Worm (Caenorhabditis elegans) whole organism, L4 larva: ENCODE results near the gene srd-21.

Experiments used
- F49E8.2 ChIP-seq: sonication (generic microtip); optimal IDR thresholded peaks from 2 replicates; lab custom pipeline; 2016; ENCODE audit warnings: missing compliant biosample characterization, mild to moderate bottlenecking, missing genetic modification characterization, borderline replicate concordance
- R02D3.7 ChIP-seq: fragments of 150-350 bp; sonication (generic microtip); optimal IDR thresholded peaks from 3 replicates; lab custom pipeline; 2014; ENCODE audit warnings: missing biosample characterization, missing genetic modification characterization
- Y48G9A.11 ChIP-seq: fragments of 200-800 bp; sonication (Bioruptor generic); IDR thresholded peaks from 2 replicates; pipeline ENCODE4 v1.3.6; 2022; ENCODE audit warnings: missing genetic modification reagents, missing genetic modification characterization, missing compliant biosample characterization
- Y5F2A.4 ChIP-seq: fragments of 200-800 bp; sonication (Bioruptor generic); optimal IDR thresholded peaks from 2 replicates; lab custom pipeline; 2018; ENCODE audit warnings: mild to moderate bottlenecking, missing genetic modification characterization, missing compliant biosample characterization
- aha-1 ChIP-seq: fragments of 150-350 bp; peaks from one replicate; lab custom pipeline; 2014; ENCODE audit warnings: missing biosample characterization, missing genetic modification characterization
- arid-1 ChIP-seq: fragments of 200-800 bp; sonication (Bioruptor generic); conservative IDR thresholded peaks from 2 replicates; pipeline ENCODE4 v1.3.6; 2022; ENCODE audit warnings: missing genetic modification reagents, missing genetic modification characterization, missing compliant biosample characterization
- ceh-20 ChIP-seq: fragments of 200-800 bp; sonication (Bioruptor generic); IDR thresholded peaks from 2 replicates; pipeline ENCODE4 v1.3.6; 2022; ENCODE audit warnings: missing genetic modification reagents, missing genetic modification characterization, missing compliant biosample characterization
- ceh-44 ChIP-seq: fragments of 200-800 bp; sonication (Bioruptor generic); IDR thresholded peaks from 2 replicates; pipeline ENCODE4 v1.3.6; 2022; ENCODE audit warnings: missing genetic modification reagents, missing genetic modification characterization, missing compliant biosample characterization
- ceh-62 ChIP-seq: sonication (generic microtip); optimal IDR thresholded peaks from 2 replicates; lab custom pipeline; 2017; ENCODE audit warnings: missing biosample characterization, missing genetic modification characterization
- ces-1 ChIP-seq: fragments of 150-350 bp; sonication (generic microtip); optimal IDR thresholded peaks from 4 replicates; lab custom pipeline; 2014; ENCODE audit warnings: missing biosample characterization, missing genetic modification reagents, missing genetic modification characterization
- daf-12 ChIP-seq: fragments of 150-350 bp; optimal IDR thresholded peaks from 2 replicates; lab custom pipeline; 2014; ENCODE audit warnings: missing biosample characterization, missing genetic modification reagents, missing genetic modification characterization
- dmd-8 ChIP-seq: fragments of 200-800 bp; sonication (Bioruptor generic); IDR thresholded peaks from 2 replicates; pipeline ENCODE4 v1.3.6; 2022; ENCODE audit warnings: missing genetic modification characterization, missing compliant biosample characterization
- fos-1 ChIP-seq: fragments of 150-350 bp; optimal IDR thresholded peaks from 2 replicates; lab custom pipeline; 2014; ENCODE audit warnings: missing biosample characterization, missing genetic modification characterization
- gei-8 ChIP-seq: fragments of 200-800 bp; sonication (Bioruptor generic); optimal IDR thresholded peaks from 2 replicates; lab custom pipeline; 2018; ENCODE audit warnings: mild to moderate bottlenecking, missing genetic modification characterization, missing compliant biosample characterization
- hif-1 ChIP-seq, 2 experiments: sonication (generic microtip); optimal IDR thresholded peaks; 2 replicates each; lab custom pipeline; 2016 to 2017; ENCODE audit warnings: missing compliant biosample characterization in 2 of 2, missing genetic modification characterization in 2 of 2, missing genetic modification reagents in 2 of 2, missing genotype in 2 of 2, mild to moderate bottlenecking in 1 of 2
- madf-5 ChIP-seq, 2 experiments: fragments of 200-800 bp; sonication (Bioruptor generic); IDR thresholded peaks; 2 replicates each; pipeline ENCODE4 v1.3.6; 2022; ENCODE audit warnings: missing compliant biosample characterization in 2 of 2, missing genetic modification characterization in 2 of 2
- nhr-25 ChIP-seq: sonication (generic microtip); optimal IDR thresholded peaks from 2 replicates; lab custom pipeline; 2017; ENCODE audit warnings: missing genetic modification characterization, mild to moderate bottlenecking, missing compliant biosample characterization, antibody characterized with exemption, moderate library complexity, borderline replicate concordance; ENCODE audit not compliant: insufficient read depth
- nhr-42 ChIP-seq: fragments of 200-800 bp; sonication (Bioruptor generic); IDR thresholded peaks from 2 replicates; pipeline ENCODE4 v1.3.6; 2022; ENCODE audit warnings: missing genetic modification characterization, missing compliant biosample characterization
- nhr-76 ChIP-seq: fragments of 150-350 bp; optimal IDR thresholded peaks from 2 replicates; lab custom pipeline; 2014; ENCODE audit warnings: missing biosample characterization, missing genetic modification characterization
- saeg-2 ChIP-seq: fragments of 200-800 bp; sonication (Bioruptor generic); IDR thresholded peaks from 2 replicates; pipeline ENCODE4 v1.3.6; 2022; ENCODE audit warnings: missing genetic modification reagents, missing genetic modification characterization, missing compliant biosample characterization
- skn-1 ChIP-seq: fragments of 150-350 bp; optimal IDR thresholded peaks from 2 replicates; lab custom pipeline; 2014; ENCODE audit warnings: missing biosample characterization, missing genetic modification characterization
- snpc-1.2 ChIP-seq: fragments of 200-800 bp; sonication (Bioruptor generic); IDR thresholded peaks from 2 replicates; pipeline ENCODE4 v1.3.6; 2022; ENCODE audit warnings: missing genetic modification reagents, missing genetic modification characterization, missing compliant biosample characterization
- unc-130 ChIP-seq: sonication (generic microtip); optimal IDR thresholded peaks from 2 replicates; lab custom pipeline; 2016; ENCODE audit warnings: missing genetic modification reagents, missing genetic modification characterization, missing compliant biosample characterization
- unc-62 ChIP-seq, 3 experiments: fragments of 150-350 bp in 1 of 3; sonication (generic microtip); optimal IDR thresholded peaks in 2 of 3; peaks in 1 of 3; 1 replicate in 1 of 3; 2 replicates in 2 of 3; lab custom pipeline; 2014 to 2017; ENCODE audit warnings: missing biosample characterization in 3 of 3, missing genetic modification characterization in 3 of 3, missing genetic modification reagents in 3 of 3, missing genotype in 1 of 3
- zag-1 ChIP-seq: fragments of 150-350 bp; optimal IDR thresholded peaks from 2 replicates; lab custom pipeline; 2014; ENCODE audit warnings: missing biosample characterization, missing genetic modification characterization

The srd-21 gene

DNA sequence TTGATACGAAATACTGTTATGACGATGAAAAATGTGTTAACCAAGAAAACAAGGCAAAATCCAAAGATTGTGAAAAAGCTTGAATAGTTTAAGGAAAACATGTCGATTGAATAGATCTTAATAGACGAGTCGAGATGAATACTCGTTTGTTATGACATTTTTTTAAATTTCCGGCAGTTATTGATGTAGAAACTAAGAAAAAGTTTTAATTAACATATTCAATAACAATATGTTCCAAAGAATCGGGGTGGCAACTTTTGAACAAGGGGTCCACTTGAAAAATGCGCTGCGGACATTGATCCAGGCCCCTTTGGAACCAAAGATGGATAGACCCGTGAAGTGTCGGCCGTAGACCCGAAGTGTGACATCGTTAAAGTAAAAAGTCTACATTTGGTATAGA is 41.5 kb downstream of the srd-21 start, which contains the start of gene str-61:
TSS of gene str-61 (minus strand) at position 101 of the 400 bp plus-strand sequence.
- peak; percentile 6 for TF ChIP-seq aha-1 (tag; lab: Kevin White, UChicago)
- no peak for TF ChIP-seq Y5F2A.4 (GFP tag; lab: Kevin White, UChicago)
- TF ChIP-seq dmd-8 (GFP tag; lab: Robert Waterston, UW): no peak
- TF ChIP-seq ceh-62 (tag; lab: Kevin White, UChicago): no peak

DNA sequence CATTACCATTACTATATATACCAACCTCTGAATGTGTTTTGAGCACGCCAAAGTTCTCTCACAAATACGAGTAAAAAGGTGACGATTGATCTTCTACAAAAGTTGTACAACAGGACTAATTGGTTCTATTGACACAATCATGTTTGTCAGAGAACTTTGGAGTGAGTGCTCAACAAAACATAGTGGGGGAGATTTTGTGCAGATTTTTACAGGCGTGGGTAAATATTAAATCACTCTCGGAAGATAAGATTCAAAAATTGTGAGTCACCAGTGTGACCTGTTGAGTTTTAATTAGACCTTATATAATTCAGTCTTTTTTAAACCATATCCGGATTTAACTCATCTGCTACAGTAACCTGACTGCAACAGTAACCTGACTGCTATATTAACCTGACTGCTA is 42.5 kb downstream of the srd-21 start, which contains the start of gene F14F8.8:
TSS of gene F14F8.8 (minus strand) at position 101 of the 400 bp plus-strand sequence.
- TF ChIP-seq Y48G9A.11 (GFP tag; lab: Robert Waterston, UW) (no peak), skn-1 (tag; lab: Kevin White, UChicago) (no peak), R02D3.7 (no peak), ces-1 (GFP tag; lab: Kevin White, UChicago) (no peak)

DNA sequence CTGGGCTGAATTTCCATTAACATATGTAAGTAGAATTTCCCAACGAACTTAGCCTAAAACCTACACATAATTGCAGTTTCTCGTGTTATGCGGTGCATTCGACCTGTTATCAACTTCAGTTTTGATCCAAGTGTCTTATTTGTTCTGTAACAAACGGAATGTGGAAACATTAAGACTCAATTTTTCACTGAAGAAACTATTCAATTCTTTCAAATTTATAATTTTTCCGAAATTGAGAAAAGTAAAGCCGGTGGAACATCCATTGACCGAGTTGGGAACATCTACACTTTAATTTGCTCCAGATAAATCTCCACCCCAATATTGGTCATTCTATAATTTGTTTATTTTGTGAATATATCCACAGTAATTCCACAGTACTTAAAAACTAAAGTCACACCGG is 44.7 kb downstream of the srd-21 start:
- peak; percentile 91 for TF ChIP-seq aha-1 (tag; lab: Kevin White, UChicago)
- TF ChIP-seq ceh-62 (tag; lab: Kevin White, UChicago): no peak
- no peak for TF ChIP-seq arid-1 (GFP tag; lab: Robert Waterston, UW)
- TF ChIP-seq R02D3.7: no peak
- TF ChIP-seq F49E8.2 (tag; lab: Kevin White, UChicago): no peak
- TF ChIP-seq unc-62 (GFP tag; optimal IDR thresholded peaks at IDR 0.05 in 1 of 2; lab: Kevin White, UChicago): peak in 1 of 2 experiments; percentile 80
- no peak for TF ChIP-seq unc-62 (tag; optimal IDR thresholded peaks at IDR 0.05; lab: Kevin White, UChicago)
- no peak for TF ChIP-seq ceh-44 (GFP tag; lab: Robert Waterston, UW)
- TF ChIP-seq zag-1 (tag; lab: Kevin White, UChicago): no peak
- no peak for TF ChIP-seq ceh-20 (GFP tag; lab: Robert Waterston, UW)

DNA sequence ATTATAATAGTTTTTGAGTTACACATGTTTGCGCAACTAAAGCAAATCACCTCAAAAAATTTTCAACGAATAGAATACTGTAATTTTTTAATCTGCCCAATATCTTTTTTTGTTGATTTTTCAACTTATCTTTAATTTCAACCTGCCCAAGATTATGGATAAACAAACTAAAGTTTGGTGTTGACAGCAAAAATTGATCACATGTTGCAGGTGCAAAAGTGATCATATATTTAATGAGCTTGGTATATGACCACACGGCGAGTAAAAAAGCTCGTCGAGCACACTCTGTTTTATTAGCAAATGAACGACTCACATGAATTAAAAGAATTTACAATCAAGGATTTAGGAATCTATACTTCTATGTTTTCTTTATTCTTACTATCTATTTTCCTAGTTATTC is 45.9 kb downstream of the srd-21 start, which contains the start of gene srz-1:
TSS of gene srz-1 (plus strand) at position 301 of the 400 bp plus-strand sequence.
- TF ChIP-seq unc-130 (GFP tag; lab: Kevin White, UChicago): no peak
- TF ChIP-seq nhr-25 (tag; lab: Kevin White, UChicago): no peak
- no peak for TF ChIP-seq gei-8
- no peak for TF ChIP-seq nhr-76
- no peak for TF ChIP-seq fos-1 (tag; lab: Kevin White, UChicago)
- no peak for TF ChIP-seq daf-12 (tag; lab: Kevin White, UChicago)
- TF ChIP-seq skn-1 (tag; lab: Kevin White, UChicago): no peak
- TF ChIP-seq, all 104 proteins: peak for 0

DNA sequence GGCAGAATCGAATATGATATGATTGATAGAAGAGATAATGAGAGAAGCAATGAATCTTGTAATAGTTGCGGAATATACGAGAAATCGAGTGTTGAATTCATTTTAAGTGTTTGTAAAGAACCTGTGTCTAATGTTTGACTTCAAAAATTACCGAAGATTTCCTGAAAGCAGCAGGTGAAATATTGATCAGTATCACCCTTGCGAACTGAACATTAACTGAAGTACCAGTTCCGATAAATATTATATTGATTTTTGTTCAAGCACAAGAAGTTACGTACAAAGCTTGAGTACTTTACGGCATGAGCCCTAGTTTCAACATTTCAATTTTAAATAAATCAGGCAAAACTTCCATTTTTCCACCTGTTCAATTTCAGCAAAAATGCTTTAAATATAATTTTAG is 49.5 kb downstream of the srd-21 start, which contains the start of gene srz-103:
TSS of gene srz-103 (minus strand) at position 101 of the 400 bp plus-strand sequence.
- TF ChIP-seq ceh-20 (GFP tag; lab: Robert Waterston, UW) (no peak), ces-1 (GFP tag; lab: Kevin White, UChicago) (no peak), ceh-44 (GFP tag; lab: Robert Waterston, UW) (no peak), saeg-2 (GFP tag; lab: Robert Waterston, UW) (no peak), hif-1 (tag; optimal IDR thresholded peaks at IDR 0.05; lab: Kevin White, UChicago) (no peak), snpc-1.2 (no peak), daf-12 (tag; lab: Kevin White, UChicago) (no peak), arid-1 (GFP tag; lab: Robert Waterston, UW) (no peak), nhr-42 (GFP tag; lab: Robert Waterston, UW) (no peak), madf-5 (GFP tag; IDR thresholded peaks at IDR 0.05; lab: Robert Waterston, UW) (no peak)

DNA sequence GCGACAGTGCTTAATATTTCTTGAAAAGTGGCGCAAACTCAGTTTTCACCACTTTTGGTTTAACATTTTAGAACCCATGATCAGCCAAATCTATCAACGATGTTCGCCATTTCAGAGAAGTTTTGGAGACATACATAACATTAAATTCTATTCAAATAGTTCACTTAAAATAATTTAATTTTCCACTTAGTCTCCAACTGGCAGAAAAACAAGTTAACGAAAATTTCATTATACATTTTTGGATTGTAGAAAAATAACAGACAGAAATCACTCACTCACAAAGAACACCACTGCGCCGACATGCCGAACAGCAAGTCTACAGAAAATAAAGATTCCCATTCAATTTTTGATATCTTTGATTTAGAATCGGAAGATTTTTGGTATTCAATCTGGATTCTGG is 50.3 kb downstream of the srd-21 start, which contains the start of gene srw-44:
TSS of gene srw-44 (plus strand) at position 301 of the 400 bp plus-strand sequence.
- TF ChIP-seq unc-62 (GFP tag; optimal IDR thresholded peaks at IDR 0.05 in 1 of 2; lab: Kevin White, UChicago) (peak in 1 of 2 experiments; percentile 58), unc-62 (tag; optimal IDR thresholded peaks at IDR 0.05; lab: Kevin White, UChicago) (no peak), saeg-2 (GFP tag; lab: Robert Waterston, UW) (no peak)
